Worm (Caenorhabditis elegans) whole organism, L2 larva: Measurements from ENCODE around the gene C09F12.2.

ENCODE experiments used
- C34F6.9 ChIP-seq: fragments of 150-350 bp; optimal IDR thresholded peaks from 2 replicates; lab custom pipeline; 2014; ENCODE audit warnings: missing biosample characterization, missing genetic modification characterization
- F13H6.1 ChIP-seq: sonication (generic microtip); optimal IDR thresholded peaks from 2 replicates; lab custom pipeline; 2016; ENCODE audit warnings: missing genetic modification characterization, missing compliant biosample characterization
- R02D3.7 ChIP-seq: fragments of 150-350 bp; optimal IDR thresholded peaks from 2 replicates; lab custom pipeline; 2014; ENCODE audit warnings: missing biosample characterization, missing genetic modification characterization
- Y55F3AM.14 ChIP-seq: fragments of 200-800 bp; sonication (Bioruptor generic); optimal IDR thresholded peaks from 2 replicates; lab custom pipeline; 2018; ENCODE audit warnings: mild to moderate bottlenecking, missing genetic modification characterization, missing compliant biosample characterization
- alr-1 ChIP-seq: fragments of 150-350 bp; optimal IDR thresholded peaks from 2 replicates; lab custom pipeline; 2014; ENCODE audit warnings: missing biosample characterization, missing genetic modification characterization
- aly-2 ChIP-seq: fragments of 150-350 bp; optimal IDR thresholded peaks from 2 replicates; lab custom pipeline; 2014; ENCODE audit warnings: missing biosample characterization, missing genetic modification characterization
- ama-1 ChIP-seq: fragments of 150-350 bp; optimal IDR thresholded peaks from 2 replicates; lab custom pipeline; 2018; ENCODE audit warnings: inconsistent platforms
- blmp-1 ChIP-seq: sonication (generic microtip); optimal IDR thresholded peaks from 2 replicates; lab custom pipeline; 2017; ENCODE audit warnings: missing genetic modification characterization, mild to moderate bottlenecking, missing compliant biosample characterization, antibody characterized with exemption, moderate library complexity; ENCODE audit not compliant: insufficient read depth
- ceh-16 ChIP-seq: fragments of 150-350 bp; optimal IDR thresholded peaks from 2 replicates; lab custom pipeline; 2014; ENCODE audit warnings: missing biosample characterization, missing genetic modification characterization
- ceh-82 ChIP-seq: fragments of 150-350 bp; optimal IDR thresholded peaks from 2 replicates; lab custom pipeline; 2014; ENCODE audit warnings: missing biosample characterization, missing genetic modification characterization
- dmd-4 ChIP-seq: sonication (generic microtip); optimal IDR thresholded peaks from 2 replicates; lab custom pipeline; 2017; ENCODE audit warnings: missing biosample characterization, missing genetic modification characterization
- egl-27 ChIP-seq: sonication (generic microtip); optimal IDR thresholded peaks from 3 replicates; lab custom pipeline; 2017; ENCODE audit warnings: missing biosample characterization, missing genetic modification reagents, missing genetic modification characterization
- elt-1 ChIP-seq: fragments of 150-350 bp; optimal IDR thresholded peaks from 2 replicates; lab custom pipeline; 2014; ENCODE audit warnings: missing biosample characterization, missing genetic modification characterization
- elt-3 ChIP-seq: sonication (generic microtip); optimal IDR thresholded peaks from 2 replicates; lab custom pipeline; 2017; ENCODE audit warnings: missing biosample characterization, missing genetic modification characterization
- fos-1 ChIP-seq: fragments of 150-350 bp; optimal IDR thresholded peaks from 2 replicates; lab custom pipeline; 2014; ENCODE audit warnings: missing biosample characterization, missing genetic modification characterization
- gmeb-1 ChIP-seq: fragments of 150-350 bp; optimal IDR thresholded peaks from 2 replicates; lab custom pipeline; 2014; ENCODE audit warnings: missing biosample characterization, missing genetic modification characterization
- lin-13 ChIP-seq: fragments of 150-350 bp; optimal IDR thresholded peaks from 2 replicates; lab custom pipeline; 2014; ENCODE audit warnings: missing biosample characterization, missing genetic modification reagents, missing genetic modification characterization
- lin-39 ChIP-seq: fragments of 150-350 bp; optimal IDR thresholded peaks from 2 replicates; lab custom pipeline; 2014; ENCODE audit warnings: missing biosample characterization, missing genetic modification reagents, missing genetic modification characterization
- mab-5 ChIP-seq: fragments of 150-350 bp; optimal IDR thresholded peaks from 2 replicates; lab custom pipeline; 2014; ENCODE audit warnings: missing biosample characterization, missing genetic modification characterization
- mbf-1 ChIP-seq: sonication (generic microtip); optimal IDR thresholded peaks from 2 replicates; lab custom pipeline; 2017; ENCODE audit warnings: missing biosample characterization, missing genetic modification characterization
- mdl-1 ChIP-seq, 2 experiments: fragments of 150-350 bp in 1 of 2; sonication (generic microtip) in 1 of 2; optimal IDR thresholded peaks; 2 replicates each; lab custom pipeline; 2017; ENCODE audit warnings: missing biosample characterization in 2 of 2, missing genetic modification characterization in 2 of 2
- nhr-10 ChIP-seq: sonication (generic microtip); optimal IDR thresholded peaks from 2 replicates; lab custom pipeline; 2017; ENCODE audit warnings: missing biosample characterization, missing genetic modification characterization
- nhr-11 ChIP-seq: fragments of 150-350 bp; optimal IDR thresholded peaks from 2 replicates; lab custom pipeline; 2014; ENCODE audit warnings: missing biosample characterization, missing genetic modification characterization
- nhr-12 ChIP-seq: fragments of 150-350 bp; optimal IDR thresholded peaks from 2 replicates; lab custom pipeline; 2014; ENCODE audit warnings: missing biosample characterization, missing genetic modification characterization
- nhr-129 ChIP-seq: fragments of 150-350 bp; optimal IDR thresholded peaks from 2 replicates; lab custom pipeline; 2014; ENCODE audit warnings: missing biosample characterization, missing genetic modification characterization
- nhr-21 ChIP-seq: fragments of 150-350 bp; optimal IDR thresholded peaks from 2 replicates; lab custom pipeline; 2014; ENCODE audit warnings: missing biosample characterization, missing genetic modification characterization
- nhr-23 ChIP-seq: fragments of 150-350 bp; optimal IDR thresholded peaks from 2 replicates; lab custom pipeline; 2014; ENCODE audit warnings: missing biosample characterization, missing genetic modification reagents, missing genetic modification characterization
- nhr-237 ChIP-seq: fragments of 150-350 bp; optimal IDR thresholded peaks from 2 replicates; lab custom pipeline; 2014; ENCODE audit warnings: missing biosample characterization, missing genetic modification characterization
- nhr-25 ChIP-seq: fragments of 150-350 bp; sonication (generic microtip); optimal IDR thresholded peaks from 3 replicates; lab custom pipeline; 2014; ENCODE audit warnings: missing biosample characterization, missing genetic modification characterization
- nhr-6 ChIP-seq: fragments of 150-350 bp; optimal IDR thresholded peaks from 2 replicates; lab custom pipeline; 2014; ENCODE audit warnings: missing biosample characterization, missing genetic modification characterization
- nhr-77 ChIP-seq: fragments of 150-350 bp; optimal IDR thresholded peaks from 2 replicates; lab custom pipeline; 2014; ENCODE audit warnings: missing biosample characterization, missing genetic modification characterization
- peb-1 ChIP-seq: fragments of 150-350 bp; optimal IDR thresholded peaks from 2 replicates; lab custom pipeline; 2014; ENCODE audit warnings: missing biosample characterization, missing genetic modification characterization
- sem-4 ChIP-seq: fragments of 150-350 bp; optimal IDR thresholded peaks from 2 replicates; lab custom pipeline; 2014; ENCODE audit warnings: missing biosample characterization, missing genetic modification reagents, missing genetic modification characterization
- skn-1 ChIP-seq: sonication (generic microtip); optimal IDR thresholded peaks from 2 replicates; lab custom pipeline; 2017; ENCODE audit warnings: missing biosample characterization, missing genetic modification characterization
- sma-3 ChIP-seq: sonication (generic microtip); optimal IDR thresholded peaks from 2 replicates; lab custom pipeline; 2016; ENCODE audit warnings: missing genetic modification reagents, missing genetic modification characterization, missing compliant biosample characterization
- sma-9 ChIP-seq, 2 experiments: fragments of 150-350 bp in 1 of 2; sonication (generic microtip) in 1 of 2; optimal IDR thresholded peaks; 2 replicates each; lab custom pipeline; 2014 to 2016; ENCODE audit warnings: missing genetic modification characterization in 2 of 2, mild to moderate bottlenecking in 1 of 2, missing biosample characterization in 1 of 2, missing compliant biosample characterization in 1 of 2, missing genetic modification reagents in 1 of 2, moderate library complexity in 1 of 2
- snpc-4 ChIP-seq: fragments of 150-350 bp; optimal IDR thresholded peaks from 2 replicates; lab custom pipeline; 2014; ENCODE audit warnings: missing biosample characterization, missing genetic modification characterization
- unc-39 ChIP-seq: fragments of 150-350 bp; optimal IDR thresholded peaks from 2 replicates; lab custom pipeline; 2014; ENCODE audit warnings: missing biosample characterization, missing genetic modification characterization
- unc-55 ChIP-seq: fragments of 150-350 bp; sonication (generic microtip); optimal IDR thresholded peaks from 3 replicates; lab custom pipeline; 2014; ENCODE audit warnings: missing biosample characterization, missing genetic modification reagents, missing genetic modification characterization
- unc-62 ChIP-seq: fragments of 150-350 bp; optimal IDR thresholded peaks from 2 replicates; lab custom pipeline; 2014; ENCODE audit warnings: missing biosample characterization, missing genetic modification reagents, missing genetic modification characterization
- zag-1 ChIP-seq: fragments of 150-350 bp; optimal IDR thresholded peaks from 2 replicates; lab custom pipeline; 2014; ENCODE audit warnings: missing biosample characterization, missing genetic modification characterization
- ztf-1 ChIP-seq: fragments of 200-800 bp; sonication (Bioruptor generic); conservative IDR thresholded peaks from 2 replicates; pipeline ENCODE4 v1.3.6; 2022; ENCODE audit warnings: missing genetic modification characterization, missing compliant biosample characterization
- ztf-11 ChIP-seq: sonication (generic microtip); optimal IDR thresholded peaks from 2 replicates; lab custom pipeline; 2017; ENCODE audit warnings: missing biosample characterization, missing genetic modification characterization

C09F12.2 gene

DNA sequence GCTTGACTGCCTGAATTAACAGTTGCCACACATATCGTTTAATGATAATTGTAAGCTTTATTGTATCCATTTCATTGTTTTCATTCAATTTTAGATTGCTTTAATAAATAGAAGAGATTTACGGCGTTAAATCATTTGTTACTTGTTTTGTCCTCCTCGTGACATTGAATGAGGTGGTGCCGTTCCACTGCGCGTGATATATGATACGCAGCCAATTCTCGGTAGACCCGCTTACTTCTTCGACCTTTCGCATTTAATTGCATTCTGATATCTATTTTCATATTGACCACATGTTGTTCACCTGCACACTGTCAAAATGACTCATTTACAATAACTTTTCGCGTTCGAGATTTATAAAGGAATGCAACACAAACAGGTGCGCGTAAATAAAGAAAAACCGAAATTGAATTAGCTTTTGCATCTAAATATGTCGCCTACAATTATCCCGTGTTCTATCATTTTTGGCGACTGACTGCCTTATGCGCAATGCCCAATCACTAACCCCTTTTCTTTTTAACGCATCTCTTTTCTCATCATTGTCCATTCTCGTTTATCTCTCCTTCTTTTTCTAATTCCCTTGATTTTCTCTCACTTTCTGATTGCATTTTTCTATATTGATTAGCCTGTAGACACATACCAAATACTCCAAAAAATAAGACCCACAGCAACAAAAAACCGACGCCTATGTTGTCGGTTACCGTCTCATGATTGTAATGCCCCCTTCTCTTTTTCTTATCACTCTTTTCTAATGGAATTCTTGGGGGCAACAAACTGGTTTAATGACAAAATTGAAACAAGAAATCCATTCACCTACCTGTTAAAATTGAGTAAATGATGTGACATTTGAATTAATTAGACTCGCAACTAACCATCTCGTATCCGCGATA, 39.1 kb upstream of the C09F12.2 start (continued):
- no peak for TF ChIP-seq nhr-6
- no peak for TF ChIP-seq C34F6.9 (tag; lab: Kevin White, UChicago)
- TF ChIP-seq unc-39 (tag; lab: Kevin White, UChicago), result no peak
- no peak for TF ChIP-seq sma-9 (GFP tag; optimal IDR thresholded peaks at IDR 0.05; lab: Kevin White, UChicago)
- TF ChIP-seq sma-9 (tag; optimal IDR thresholded peaks at IDR 0.05; lab: Kevin White, UChicago), result no peak
- TF ChIP-seq Y55F3AM.14, result no peak
- no peak for TF ChIP-seq ama-1 (lab: Kevin White, UChicago)
- TF ChIP-seq ztf-1, result no peak
- TF ChIP-seq elt-3 (tag; lab: Kevin White, UChicago), result no peak

DNA sequence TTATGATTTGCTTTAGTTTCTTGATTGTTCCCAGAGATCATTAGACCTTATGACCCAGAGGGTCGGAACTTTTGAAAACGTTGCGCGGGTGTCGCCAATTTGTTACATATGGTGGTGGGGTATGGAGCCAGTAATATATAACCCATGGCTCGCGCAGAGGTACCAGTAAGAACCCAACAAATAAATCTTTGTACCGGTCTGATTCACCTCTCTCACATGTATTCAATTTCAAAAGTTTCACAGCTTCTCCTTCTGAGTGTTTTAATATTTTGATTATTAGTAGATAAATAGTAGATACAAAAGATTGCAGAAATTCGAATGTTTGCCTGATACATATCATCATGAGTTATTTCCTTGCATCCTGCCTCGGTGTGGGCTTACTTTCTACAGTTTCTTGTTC, 37.6 kb upstream of the C09F12.2 start, which contains the start of gene egl-15:
TSS of gene egl-15 (plus strand) at position 301 of the 400 bp plus-strand sequence.
- TF ChIP-seq lin-39 (tag; lab: Kevin White, UChicago) (no peak), egl-27 (no peak)

DNA sequence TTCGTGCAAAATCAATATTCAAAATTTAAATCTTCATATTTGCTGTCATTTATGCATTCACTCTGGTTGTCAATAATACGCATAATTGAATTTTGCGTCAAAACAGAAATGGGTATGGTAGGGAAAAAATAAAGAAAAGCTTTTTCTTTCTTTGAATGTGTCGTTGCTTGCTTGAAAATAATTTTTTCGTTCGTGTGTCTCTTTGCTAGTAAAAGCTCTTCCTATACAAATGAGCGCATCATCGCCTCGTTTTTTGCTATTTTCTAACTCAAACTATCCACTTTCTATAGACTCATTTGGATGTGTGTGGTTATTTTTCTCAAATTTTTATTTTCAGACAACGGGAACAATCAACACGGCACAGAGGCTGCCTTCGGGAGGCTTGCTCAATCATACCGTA, 25.1 kb upstream of the C09F12.2 start, which contains the start of gene ldb-1:
TSS of gene ldb-1 (plus strand) at position 301 of the 400 bp plus-strand sequence.
- TF ChIP-seq aly-2 (tag; lab: Kevin White, UChicago), result no peak
- no peak for TF ChIP-seq peb-1 (tag; lab: Kevin White, UChicago)
- no peak for TF ChIP-seq lin-39 (tag; lab: Kevin White, UChicago)
- no peak for TF ChIP-seq F13H6.1 (tag; lab: Kevin White, UChicago)
- TF ChIP-seq nhr-77 (tag; lab: Kevin White, UChicago), result no peak

DNA sequence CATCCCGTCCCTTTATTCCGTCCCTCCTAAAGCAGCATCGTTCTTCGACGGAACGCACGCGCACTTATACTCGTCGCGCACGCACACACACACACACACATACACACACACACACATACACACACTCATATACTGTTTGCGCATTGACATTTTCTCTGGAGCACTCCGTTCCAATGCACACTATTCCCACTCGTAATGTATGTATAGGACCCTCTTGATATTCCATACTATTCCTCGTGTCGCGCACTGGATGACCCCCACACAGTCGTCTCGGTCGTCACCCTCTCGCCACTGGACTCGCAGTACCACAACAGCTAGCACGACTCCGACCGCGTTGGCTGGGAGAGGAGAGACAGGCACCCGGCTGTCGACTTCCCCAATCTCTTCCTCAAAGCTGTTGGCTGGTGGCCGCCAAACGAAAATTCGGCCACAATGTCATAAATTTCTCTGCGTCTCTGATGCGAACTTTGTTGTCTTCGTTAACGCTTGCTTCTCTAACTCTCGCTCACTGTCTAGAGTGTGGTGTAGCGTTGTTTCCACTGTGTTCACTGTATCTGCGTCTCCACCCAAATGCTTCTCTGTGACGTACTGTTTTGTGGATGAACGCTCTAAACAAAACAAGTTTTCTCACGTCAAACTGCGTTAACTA, 22.5 kb upstream of the C09F12.2 start:
- TF ChIP-seq mdl-1 (tag; optimal IDR thresholded peaks at IDR 0.05; lab: Kevin White, UChicago) (peak; percentile 86 to 92), C34F6.9 (tag; lab: Kevin White, UChicago) (peak; percentile 93), ceh-82 (tag; lab: Kevin White, UChicago) (peak; percentile 58), unc-55 (GFP tag; lab: Kevin White, UChicago) (peak; percentile 88), ceh-16 (tag; lab: Kevin White, UChicago) (peak; percentile 41), elt-1 (tag; lab: Kevin White, UChicago) (no peak), nhr-11 (peak; percentile 32), nhr-129 (peak; percentile 92), Y55F3AM.14 (peak; percentile 83), zag-1 (tag; lab: Kevin White, UChicago) (peak; percentile 92), ama-1 (lab: Kevin White, UChicago) (no peak), sem-4 (tag; lab: Kevin White, UChicago) (peak; percentile 96), sma-9 (GFP tag; optimal IDR thresholded peaks at IDR 0.05; lab: Kevin White, UChicago) (peak; percentile 83), sma-9 (tag; optimal IDR thresholded peaks at IDR 0.05; lab: Kevin White, UChicago) (peak; percentile 43), unc-62 (GFP tag; lab: Kevin White, UChicago) (peak; percentile 48), skn-1 (no peak), nhr-77 (tag; lab: Kevin White, UChicago) (peak; percentile 13), blmp-1 (tag; lab: Kevin White, UChicago) (peak; percentile 52), fos-1 (tag; lab: Kevin White, UChicago) (peak; percentile 59), nhr-21 (tag; lab: Kevin White, UChicago) (peak; percentile 90), nhr-10 (tag; lab: Kevin White, UChicago) (no peak), nhr-237 (tag; lab: Kevin White, UChicago) (peak; percentile 22), R02D3.7 (tag; lab: Kevin White, UChicago) (no peak), mbf-1 (tag; lab: Kevin White, UChicago) (no peak), mab-5 (tag; lab: Kevin White, UChicago) (peak; percentile 65), alr-1 (no peak), sma-3 (GFP tag; lab: Kevin White, UChicago) (peak; percentile 93), nhr-12 (tag; lab: Kevin White, UChicago) (no peak), elt-3 (tag; lab: Kevin White, UChicago) (no peak), egl-27 (peak; percentile 92), ztf-11 (tag; lab: Kevin White, UChicago) (no peak), gmeb-1 (tag; lab: Kevin White, UChicago) (peak; percentile 66), unc-39 (tag; lab: Kevin White, UChicago) (peak; percentile 9), snpc-4 (peak; percentile 8), lin-13 (GFP tag; lab: Kevin White, UChicago) (peak; percentile 78), ztf-1 (no peak), F13H6.1 (tag; lab: Kevin White, UChicago) (peak; percentile 99), nhr-25 (tag; lab: Kevin White, UChicago) (peak; percentile 93), dmd-4 (tag; lab: Kevin White, UChicago) (no peak), nhr-23 (tag; lab: Kevin White, UChicago) (no peak), nhr-6 (peak; percentile 82)
